Worm (Caenorhabditis elegans) whole organism, L3 larva: ENCODE measurements around the gene Y72A10A.1.

ENCODE experiments used
- ama-1 ChIP-seq: fragments of 150-350 bp; optimal IDR thresholded peaks from 2 replicates; lab custom pipeline; 2018
- ceh-16 ChIP-seq: sonication (generic microtip); optimal IDR thresholded peaks from 2 replicates; lab custom pipeline; 2017; ENCODE audit warnings: missing biosample characterization, missing genetic modification characterization
- daf-12 ChIP-seq: fragments of 150-350 bp; optimal IDR thresholded peaks from 2 replicates; lab custom pipeline; 2014; ENCODE audit warnings: missing biosample characterization, missing genetic modification reagents, missing genetic modification characterization
- eor-1 ChIP-seq, 2 experiments: fragments of 150-350 bp; optimal IDR thresholded peaks; 2 replicates each; lab custom pipeline; 2014 to 2018; ENCODE audit warnings: missing biosample characterization in 2 of 2, missing genetic modification characterization in 2 of 2
- nhr-11 ChIP-seq: fragments of 150-350 bp; optimal IDR thresholded peaks from 2 replicates; lab custom pipeline; 2014; ENCODE audit warnings: missing biosample characterization, missing genetic modification characterization
- nhr-25 ChIP-seq: sonication (generic microtip); optimal IDR thresholded peaks from 2 replicates; lab custom pipeline; 2017; ENCODE audit warnings: missing biosample characterization, missing genetic modification characterization
- nhr-43 ChIP-seq: sonication (generic microtip); optimal IDR thresholded peaks from 2 replicates; lab custom pipeline; 2016; ENCODE audit warnings: mild to moderate bottlenecking, missing genetic modification characterization, missing compliant biosample characterization; ENCODE audit not compliant: poor library complexity, severe bottlenecking
- pha-4 ChIP-seq: fragments of 150-350 bp; optimal IDR thresholded peaks from 2 replicates; lab custom pipeline; 2014; ENCODE audit warnings: missing biosample characterization, missing genetic modification reagents, missing genetic modification characterization
- snpc-4 ChIP-seq: fragments of 150-350 bp; optimal IDR thresholded peaks from 2 replicates; lab custom pipeline; 2014; ENCODE audit warnings: missing biosample characterization, missing genetic modification characterization
- ztf-11 ChIP-seq: fragments of 150-350 bp; optimal IDR thresholded peaks from 2 replicates; lab custom pipeline; 2014; ENCODE audit warnings: missing biosample characterization, missing genetic modification characterization

ce11 chrX:6128773-6129172 lies 9.4 kb downstream of the Y72A10A.1 start:
- TF ChIP-seq snpc-4 (no peak), ztf-11 (tag; lab: Kevin White, UChicago) (no peak), nhr-11 (no peak), pha-4 (tag; lab: Kevin White, UChicago) (no peak), daf-12 (tag; lab: Kevin White, UChicago) (no peak), eor-1 (tag; optimal IDR thresholded peaks at IDR 0.05; lab: Kevin White, UChicago) (no peak), nhr-25 (tag; lab: Kevin White, UChicago) (no peak), nhr-43 (tag; lab: Kevin White, UChicago) (no peak), ama-1 (no peak), ceh-16 (tag; lab: Kevin White, UChicago) (no peak)
